Worm (Caenorhabditis elegans) whole organism, early embryonic: Measurements from ENCODE around the gene M02D8.6.
A peak's percentile ranks its signal among the peaks of the same experiment; 100 is the strongest.

Experiments
- B0310.2 ChIP-seq: sonication (generic microtip); optimal IDR thresholded peaks from 2 replicates; lab custom pipeline; 2016; ENCODE audit warnings: mild to moderate bottlenecking, missing genetic modification characterization, missing compliant biosample characterization
- F13C5.2 ChIP-seq: sonication (generic microtip); optimal IDR thresholded peaks from 2 replicates; lab custom pipeline; 2017; ENCODE audit warnings: mild to moderate bottlenecking, missing genetic modification characterization, inconsistent platforms, missing compliant biosample characterization
- aly-1 ChIP-seq: sonication (generic microtip); optimal IDR thresholded peaks from 2 replicates; lab custom pipeline; 2016; ENCODE audit warnings: missing genetic modification characterization, missing compliant biosample characterization
- ama-1 ChIP-seq: fragments of 150-350 bp; optimal IDR thresholded peaks from 2 replicates; lab custom pipeline; 2014
- ceh-13 ChIP-seq: fragments of 200-800 bp; sonication (Bioruptor generic); optimal IDR thresholded peaks from 2 replicates; lab custom pipeline; 2018; ENCODE audit warnings: mild to moderate bottlenecking, missing genetic modification characterization, missing compliant biosample characterization
- ceh-36 ChIP-seq: sonication (generic microtip); optimal IDR thresholded peaks from 2 replicates; lab custom pipeline; 2016; ENCODE audit warnings: missing genetic modification characterization, inconsistent platforms, missing compliant biosample characterization
- ets-7 ChIP-seq: sonication (generic microtip); optimal IDR thresholded peaks from 2 replicates; lab custom pipeline; 2016; ENCODE audit warnings: missing genotype, missing genetic modification characterization, missing compliant biosample characterization
- flt-1 ChIP-seq: fragments of 200-800 bp; sonication (Bioruptor generic); IDR thresholded peaks from 2 replicates; pipeline ENCODE4 v1.3.6; 2022; ENCODE audit warnings: missing genetic modification characterization, missing compliant biosample characterization
- hmbx-1 ChIP-seq: sonication (generic microtip); optimal IDR thresholded peaks from 2 replicates; lab custom pipeline; 2016; ENCODE audit warnings: mild to moderate bottlenecking, missing genetic modification characterization, missing compliant biosample characterization
- hmg-4 ChIP-seq: fragments of 200-800 bp; sonication (Bioruptor generic); optimal IDR thresholded peaks from 2 replicates; lab custom pipeline; 2018; ENCODE audit warnings: mild to moderate bottlenecking, missing genetic modification characterization, missing compliant biosample characterization
- hnd-1 ChIP-seq: sonication (generic microtip); optimal IDR thresholded peaks from 2 replicates; lab custom pipeline; 2016; ENCODE audit warnings: missing genetic modification characterization, missing compliant biosample characterization
- pes-1 ChIP-seq: fragments of 200-800 bp; sonication (Bioruptor generic); IDR thresholded peaks from 2 replicates; pipeline ENCODE4 v1.3.6; 2022; ENCODE audit warnings: missing genetic modification reagents, missing genetic modification characterization, missing compliant biosample characterization
- scrt-1 ChIP-seq: fragments of 200-800 bp; sonication (Bioruptor generic); IDR thresholded peaks from 2 replicates; pipeline ENCODE4 v1.3.6; 2022; ENCODE audit warnings: missing genetic modification characterization, missing compliant biosample characterization
- sea-1 ChIP-seq: fragments of 200-800 bp; sonication (Bioruptor generic); conservative IDR thresholded peaks from 2 replicates; pipeline ENCODE4 v1.3.6; 2022; ENCODE audit warnings: missing genetic modification characterization, missing compliant biosample characterization
- tbx-11 ChIP-seq: fragments of 200-800 bp; sonication (Bioruptor generic); IDR thresholded peaks from 2 replicates; pipeline ENCODE4 v1.3.6; 2022; ENCODE audit warnings: missing genetic modification characterization, missing compliant biosample characterization
- tbx-37 ChIP-seq: fragments of 200-800 bp; sonication (Bioruptor generic); conservative IDR thresholded peaks from 2 replicates; pipeline ENCODE4 v1.3.6; 2022; ENCODE audit warnings: missing genetic modification reagents, missing genetic modification characterization, missing compliant biosample characterization
- tra-4 ChIP-seq: sonication (generic microtip); optimal IDR thresholded peaks from 2 replicates; lab custom pipeline; 2017; ENCODE audit warnings: missing genetic modification characterization, missing compliant biosample characterization

M02D8.6 gene

ce11 chrX:8755987-8756386, 24.3 kb upstream of the M02D8.6 start:
- TF ChIP-seq scrt-1 (no peak), flt-1 (GFP tag; lab: Robert Waterston, UW) (no peak), tra-4 (tag; lab: Kevin White, UChicago) (no peak), hmbx-1 (tag; lab: Kevin White, UChicago) (no peak), ceh-36 (no peak), tbx-37 (no peak), pes-1 (GFP tag; lab: Robert Waterston, UW) (no peak), aly-1 (tag; lab: Kevin White, UChicago) (no peak), ama-1 (lab: Kevin White, UChicago) (no peak), hmg-4 (GFP tag; lab: Kevin White, UChicago) (no peak), ets-7 (tag; lab: Kevin White, UChicago) (no peak), B0310.2 (tag; lab: Kevin White, UChicago) (no peak), hnd-1 (tag; lab: Kevin White, UChicago) (no peak), sea-1 (no peak), ceh-13 (GFP tag; lab: Kevin White, UChicago) (no peak)

- TF ChIP-seq ama-1 (lab: Kevin White, UChicago), result no peak
- TF ChIP-seq hmbx-1 (tag; lab: Kevin White, UChicago), result no peak
These were observed 22.6 kb upstream of the M02D8.6 start for ce11 chrX:8754285-8754795.

- TF ChIP-seq ceh-36, result no peak
- TF ChIP-seq hnd-1 (tag; lab: Kevin White, UChicago), result no peak
- TF ChIP-seq ets-7 (tag; lab: Kevin White, UChicago), result no peak
These were observed 20.8 kb upstream of the M02D8.6 start for ce11 chrX:8752546-8752945.

- peak; percentile 13 for TF ChIP-seq aly-1 (tag; lab: Kevin White, UChicago)
- TF ChIP-seq hmg-4 (GFP tag; lab: Kevin White, UChicago), result no peak
These were observed 18.9 kb upstream of the M02D8.6 start, which contains the start of gene asns-2 for ce11 chrX:8750660-8751059. Gene asns-2, minus strand, starts transcription at chrX:8750941.

- TF ChIP-seq scrt-1, result no peak
- TF ChIP-seq tbx-37, result no peak
- TF ChIP-seq hmg-4 (GFP tag; lab: Kevin White, UChicago), result no peak
- TF ChIP-seq tbx-11 (GFP tag; lab: Robert Waterston, UW), result no peak
- no peak for TF ChIP-seq ceh-36
- no peak for TF ChIP-seq flt-1 (GFP tag; lab: Robert Waterston, UW)
- no peak for TF ChIP-seq F13C5.2 (tag; lab: Kevin White, UChicago)
These were observed 18.5 kb upstream of the M02D8.6 start for ce11 chrX:8750209-8750608.

- TF ChIP-seq F13C5.2 (tag; lab: Kevin White, UChicago) (no peak), ceh-13 (GFP tag; lab: Kevin White, UChicago) (no peak), flt-1 (GFP tag; lab: Robert Waterston, UW) (no peak), tbx-11 (GFP tag; lab: Robert Waterston, UW) (no peak), aly-1 (tag; lab: Kevin White, UChicago) (no peak), ceh-36 (no peak), hmg-4 (GFP tag; lab: Kevin White, UChicago) (no peak), tbx-37 (no peak), sea-1 (no peak), tra-4 (tag; lab: Kevin White, UChicago) (no peak), ama-1 (lab: Kevin White, UChicago) (no peak), B0310.2 (tag; lab: Kevin White, UChicago) (no peak), scrt-1 (no peak), hmbx-1 (tag; lab: Kevin White, UChicago) (no peak), ets-7 (tag; lab: Kevin White, UChicago) (no peak), hnd-1 (tag; lab: Kevin White, UChicago) (no peak), pes-1 (GFP tag; lab: Robert Waterston, UW) (no peak)
These were observed 13.8 kb upstream of the M02D8.6 start for ce11 chrX:8745524-8745923.

- no peak for TF ChIP-seq hmbx-1 (tag; lab: Kevin White, UChicago)
- TF ChIP-seq sea-1, result no peak
- no peak for TF ChIP-seq flt-1 (GFP tag; lab: Robert Waterston, UW)
- TF ChIP-seq ceh-13 (GFP tag; lab: Kevin White, UChicago), result no peak
- no peak for TF ChIP-seq tbx-37
- TF ChIP-seq ets-7 (tag; lab: Kevin White, UChicago), result no peak
- TF ChIP-seq tra-4 (tag; lab: Kevin White, UChicago), result no peak
These were observed 12.7 kb upstream of the M02D8.6 start for ce11 chrX:8744192-8744985.

- TF ChIP-seq F13C5.2 (tag; lab: Kevin White, UChicago) (no peak), flt-1 (GFP tag; lab: Robert Waterston, UW) (no peak), scrt-1 (no peak), tbx-37 (no peak), ama-1 (lab: Kevin White, UChicago) (no peak), sea-1 (no peak), aly-1 (tag; lab: Kevin White, UChicago) (no peak), hmbx-1 (tag; lab: Kevin White, UChicago) (no peak), ceh-36 (no peak), pes-1 (GFP tag; lab: Robert Waterston, UW) (no peak), B0310.2 (tag; lab: Kevin White, UChicago) (no peak), ets-7 (tag; lab: Kevin White, UChicago) (no peak), tra-4 (tag; lab: Kevin White, UChicago) (no peak), hnd-1 (tag; lab: Kevin White, UChicago) (no peak)
These were observed 11.2 kb upstream of the M02D8.6 start, which contains the start of gene M02D8.7 for ce11 chrX:8742896-8743295. Gene M02D8.7, minus strand, starts transcription at chrX:8742996.
